Worm (Caenorhabditis elegans): ENCODE data around the gene C55A1.6.

DNA sequence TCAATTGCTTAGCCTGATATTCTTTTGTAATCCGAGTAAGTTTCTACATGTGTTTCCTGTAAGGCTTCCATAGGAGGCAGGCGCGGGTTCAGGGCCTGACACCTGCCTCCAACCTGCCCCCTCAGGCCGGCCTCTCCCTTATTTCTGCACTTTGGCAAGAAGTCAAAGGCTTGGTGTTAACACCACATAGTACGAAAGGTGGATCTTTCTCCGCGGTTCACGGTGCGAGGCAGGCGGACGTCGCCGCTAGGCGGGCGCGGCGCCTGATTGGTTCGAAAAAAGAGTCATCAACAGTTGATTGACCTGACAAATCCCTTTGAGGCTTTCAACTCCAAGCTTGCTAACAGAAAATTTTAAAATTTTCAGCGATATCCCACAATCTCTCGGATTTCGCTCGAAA lies 27.1 kb downstream of the C55A1.6 start:
- TF ChIP-seq ama-1 (optimal IDR thresholded peaks at IDR 0.05), result no peak
- TF ChIP-seq ama-1 (GFP tag; optimal IDR thresholded peaks at IDR 0.05), result no peak
- no peak for TF ChIP-seq tbp1 (GFP tag; optimal IDR thresholded peaks at IDR 0.05)
- no peak for TF ChIP-seq pha-4 (tag; optimal IDR thresholded peaks at IDR 0.05)
- no peak for TF ChIP-seq F52B5.7 (tag; optimal IDR thresholded peaks at IDR 0.05)
- no peak for TF ChIP-seq lin-40 (tag; optimal IDR thresholded peaks at IDR 0.05)
- TF ChIP-seq sptf-2 (GFP tag; optimal IDR thresholded peaks at IDR 0.05), result no peak
- TF ChIP-seq F55B11.4 (tag; optimal IDR thresholded peaks at IDR 0.05; ENCODE audit: borderline replicate concordance, insufficient read depth), result no peak
- no peak for TF ChIP-seq F23B12.7 (tag; optimal IDR thresholded peaks at IDR 0.05; ENCODE audit: insufficient read depth)
- no peak for TF ChIP-seq unc-130 (GFP tag; optimal IDR thresholded peaks at IDR 0.05)
- TF ChIP-seq athp-1 (tag; optimal IDR thresholded peaks at IDR 0.05), result no peak
- TF ChIP-seq hrde-1 (tag; optimal IDR thresholded peaks at IDR 0.05; ENCODE audit: borderline replicate concordance), result no peak

Measured in whole organism, young adult.